Worm (Caenorhabditis elegans) whole organism, L2 larva: ENCODE data around the gene F52E1.3.

Experiments
- F13H6.1 ChIP-seq: sonication (generic microtip); optimal IDR thresholded peaks from 2 replicates; lab custom pipeline; 2016; ENCODE audit warnings: missing genetic modification characterization, missing compliant biosample characterization
- aly-2 ChIP-seq: fragments of 150-350 bp; optimal IDR thresholded peaks from 2 replicates; lab custom pipeline; 2014; ENCODE audit warnings: missing biosample characterization, missing genetic modification characterization
- ama-1 ChIP-seq: fragments of 150-350 bp; optimal IDR thresholded peaks from 2 replicates; lab custom pipeline; 2018; ENCODE audit warnings: inconsistent platforms
- elt-3 ChIP-seq: sonication (generic microtip); optimal IDR thresholded peaks from 2 replicates; lab custom pipeline; 2017; ENCODE audit warnings: missing biosample characterization, missing genetic modification characterization
- lsy-2 ChIP-seq, 2 experiments: fragments of 150-350 bp in 1 of 2; sonication (generic microtip) in 1 of 2; optimal IDR thresholded peaks; 2 replicates each; lab custom pipeline; 2014 to 2017; ENCODE audit warnings: missing biosample characterization in 2 of 2, missing genetic modification characterization in 2 of 2
- nhr-237 ChIP-seq: fragments of 150-350 bp; optimal IDR thresholded peaks from 2 replicates; lab custom pipeline; 2014; ENCODE audit warnings: missing biosample characterization, missing genetic modification characterization
- unc-62 ChIP-seq: fragments of 150-350 bp; optimal IDR thresholded peaks from 2 replicates; lab custom pipeline; 2014; ENCODE audit warnings: missing biosample characterization, missing genetic modification reagents, missing genetic modification characterization
- zag-1 ChIP-seq: fragments of 150-350 bp; optimal IDR thresholded peaks from 2 replicates; lab custom pipeline; 2014; ENCODE audit warnings: missing biosample characterization, missing genetic modification characterization
- ztf-4 ChIP-seq: fragments of 150-350 bp; optimal IDR thresholded peaks from 2 replicates; lab custom pipeline; 2014; ENCODE audit warnings: missing biosample characterization, missing genetic modification characterization

ce11 chrV:8434400-8434827 is 39.8 kb downstream of the F52E1.3 start:
- no peak for TF ChIP-seq aly-2
- peak; percentile 36 for TF ChIP-seq F13H6.1 (tag; lab: Kevin White, UChicago)
- TF ChIP-seq elt-3 (tag; lab: Kevin White, UChicago) = no peak
- TF ChIP-seq zag-1 (tag; lab: Kevin White, UChicago) = no peak
- TF ChIP-seq ama-1 (lab: Kevin White, UChicago) = no peak
- no peak for TF ChIP-seq unc-62 (GFP tag; lab: Kevin White, UChicago)
- no peak for TF ChIP-seq ztf-4 (tag; lab: Kevin White, UChicago)
- TF ChIP-seq nhr-237 (tag; lab: Kevin White, UChicago) = no peak
- no peak for TF ChIP-seq lsy-2 (tag; optimal IDR thresholded peaks at IDR 0.05; lab: Kevin White, UChicago)
